Fruit fly (Drosophila melanogaster) S2 (cell line): Measurements from ENCODE around the gene CG14270.

ENCODE experiments used
- CG8478 ChIP-seq: fragments of >200 bp; optimal IDR thresholded peaks from 2 replicates; lab custom pipeline; 2018
- CTCF ChIP-seq, 2 experiments: fragments of >200 bp; optimal IDR thresholded peaks; 2 replicates each; lab custom pipeline; 2018

DNA sequence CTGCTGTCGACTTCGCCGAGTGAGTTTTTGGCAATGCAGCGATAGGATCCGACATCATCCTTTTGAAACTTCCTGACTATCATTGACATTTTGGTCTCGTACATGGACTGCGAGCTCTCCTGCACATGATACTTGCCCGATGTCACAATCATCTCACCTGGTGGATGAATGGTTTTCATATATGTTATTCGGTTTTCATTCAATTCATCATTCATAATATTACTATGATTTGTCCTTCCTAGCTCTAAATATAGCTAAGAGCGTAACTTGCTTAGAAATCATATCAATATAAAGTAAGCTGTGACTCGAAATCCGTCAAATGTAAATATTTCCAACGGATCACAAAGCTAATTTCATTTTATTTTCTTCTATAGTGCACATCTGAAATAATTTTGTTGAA lies 28.8 kb upstream of the CG14270 start, which contains the start of gene CG13021:
- TF ChIP-seq CTCF (optimal IDR thresholded peaks at IDR 0.05; lab: Kevin White, UChicago) = no peak
- TF ChIP-seq CG8478 (lab: Kevin White, UChicago) = no peak
